Worm (Caenorhabditis elegans) whole organism, L3 larva: ENCODE results near the gene str-238.
A peak's percentile ranks its signal among the peaks of the same experiment; 100 is the strongest.

ENCODE experiments used
- R02D3.7 ChIP-seq: fragments of 150-350 bp; optimal IDR thresholded peaks from 2 replicates; lab custom pipeline; 2014; ENCODE audit warnings: missing biosample characterization, missing genetic modification characterization
- aly-2 ChIP-seq: fragments of 150-350 bp; optimal IDR thresholded peaks from 2 replicates; lab custom pipeline; 2014; ENCODE audit warnings: missing biosample characterization, missing genetic modification characterization
- ama-1 ChIP-seq: fragments of 150-350 bp; optimal IDR thresholded peaks from 2 replicates; lab custom pipeline; 2018
- ceh-16 ChIP-seq: sonication (generic microtip); optimal IDR thresholded peaks from 2 replicates; lab custom pipeline; 2017; ENCODE audit warnings: missing biosample characterization, missing genetic modification characterization
- ceh-28 ChIP-seq: fragments of 150-350 bp; optimal IDR thresholded peaks from 2 replicates; lab custom pipeline; 2014; ENCODE audit warnings: missing biosample characterization, missing genetic modification reagents, missing genetic modification characterization
- ceh-82 ChIP-seq: fragments of 150-350 bp; optimal IDR thresholded peaks from 2 replicates; lab custom pipeline; 2014; ENCODE audit warnings: missing biosample characterization, missing genetic modification characterization
- ceh-9 ChIP-seq: sonication (generic microtip); optimal IDR thresholded peaks from 2 replicates; lab custom pipeline; 2018; ENCODE audit warnings: missing biosample characterization, missing genetic modification characterization
- daf-12 ChIP-seq: fragments of 150-350 bp; optimal IDR thresholded peaks from 2 replicates; lab custom pipeline; 2014; ENCODE audit warnings: missing biosample characterization, missing genetic modification reagents, missing genetic modification characterization
- egl-27 ChIP-seq: sonication (generic microtip); optimal IDR thresholded peaks from 4 replicates; lab custom pipeline; 2017; ENCODE audit warnings: missing biosample characterization, missing genetic modification reagents, missing genetic modification characterization
- egl-5 ChIP-seq: fragments of 150-350 bp; optimal IDR thresholded peaks from 2 replicates; lab custom pipeline; 2017; ENCODE audit warnings: missing biosample characterization, missing genetic modification reagents, missing genetic modification characterization, inconsistent platforms
- elt-1 ChIP-seq: fragments of 150-350 bp; optimal IDR thresholded peaks from 2 replicates; lab custom pipeline; 2014; ENCODE audit warnings: missing biosample characterization, missing genetic modification characterization
- elt-2 ChIP-seq: sonication (generic microtip); optimal IDR thresholded peaks from 2 replicates; lab custom pipeline; 2016; ENCODE audit warnings: missing genetic modification reagents, mild to moderate bottlenecking, missing genetic modification characterization, missing compliant biosample characterization
- elt-3 ChIP-seq, 3 experiments: fragments of 150-350 bp in 1 of 3; sonication (generic microtip) in 2 of 3; optimal IDR thresholded peaks; 2 replicates in 2 of 3; 4 replicates in 1 of 3; lab custom pipeline; 2014 to 2017; ENCODE audit warnings: missing biosample characterization in 3 of 3, missing genetic modification characterization in 3 of 3
- eor-1 ChIP-seq, 2 experiments: fragments of 150-350 bp; optimal IDR thresholded peaks; 2 replicates each; lab custom pipeline; 2014 to 2018; ENCODE audit warnings: missing biosample characterization in 2 of 2, missing genetic modification characterization in 2 of 2
- fkh-2 ChIP-seq: fragments of 150-350 bp; optimal IDR thresholded peaks from 2 replicates; lab custom pipeline; 2014; ENCODE audit warnings: missing biosample characterization, missing genetic modification reagents, missing genetic modification characterization
- fos-1 ChIP-seq: fragments of 150-350 bp; optimal IDR thresholded peaks from 2 replicates; lab custom pipeline; 2014; ENCODE audit warnings: missing biosample characterization, missing genetic modification characterization
- hmg-11 ChIP-seq: sonication (generic microtip); optimal IDR thresholded peaks from 2 replicates; lab custom pipeline; 2016; ENCODE audit warnings: missing genetic modification characterization, missing compliant biosample characterization
- jun-1 ChIP-seq: fragments of 150-350 bp; optimal IDR thresholded peaks from 2 replicates; lab custom pipeline; 2014; ENCODE audit warnings: missing biosample characterization, missing genetic modification reagents, missing genetic modification characterization
- lin-15B ChIP-seq: fragments of 150-350 bp; optimal IDR thresholded peaks from 2 replicates; lab custom pipeline; 2014; ENCODE audit warnings: missing biosample characterization, missing genetic modification characterization
- lin-39 ChIP-seq: fragments of 150-350 bp; optimal IDR thresholded peaks from 2 replicates; lab custom pipeline; 2018; ENCODE audit warnings: missing biosample characterization, missing genetic modification reagents, missing genetic modification characterization
- lsy-12 ChIP-seq: sonication (generic microtip); optimal IDR thresholded peaks from 2 replicates; lab custom pipeline; 2016; ENCODE audit warnings: mild to moderate bottlenecking, missing genetic modification characterization, missing compliant biosample characterization
- mdl-1 ChIP-seq: fragments of 150-350 bp; optimal IDR thresholded peaks from 2 replicates; lab custom pipeline; 2014; ENCODE audit warnings: missing biosample characterization, missing genetic modification characterization
- nfya-1 ChIP-seq: sonication (generic microtip); optimal IDR thresholded peaks from 2 replicates; lab custom pipeline; 2017; ENCODE audit warnings: missing genetic modification characterization, mild to moderate bottlenecking, missing compliant biosample characterization, antibody characterized with exemption, moderate library complexity; ENCODE audit not compliant: insufficient read depth
- nhr-23 ChIP-seq: fragments of 150-350 bp; optimal IDR thresholded peaks from 2 replicates; lab custom pipeline; 2014; ENCODE audit warnings: missing biosample characterization, missing genetic modification reagents, missing genetic modification characterization
- nhr-237 ChIP-seq: fragments of 150-350 bp; optimal IDR thresholded peaks from 2 replicates; lab custom pipeline; 2014; ENCODE audit warnings: missing biosample characterization, missing genetic modification characterization
- nhr-25 ChIP-seq: sonication (generic microtip); optimal IDR thresholded peaks from 2 replicates; lab custom pipeline; 2017; ENCODE audit warnings: missing biosample characterization, missing genetic modification characterization
- nhr-28 ChIP-seq: fragments of 150-350 bp; optimal IDR thresholded peaks from 2 replicates; lab custom pipeline; 2014; ENCODE audit warnings: missing biosample characterization, missing genetic modification characterization
- nhr-43 ChIP-seq: sonication (generic microtip); optimal IDR thresholded peaks from 2 replicates; lab custom pipeline; 2016; ENCODE audit warnings: mild to moderate bottlenecking, missing genetic modification characterization, missing compliant biosample characterization; ENCODE audit not compliant: poor library complexity, severe bottlenecking
- nhr-67 ChIP-seq: fragments of 150-350 bp; optimal IDR thresholded peaks from 2 replicates; lab custom pipeline; 2014; ENCODE audit warnings: missing biosample characterization, missing genetic modification characterization
- nhr-76 ChIP-seq: fragments of 150-350 bp; sonication (generic microtip); optimal IDR thresholded peaks from 5 replicates; lab custom pipeline; 2014; ENCODE audit warnings: missing biosample characterization, missing genetic modification characterization
- nhr-77 ChIP-seq: fragments of 150-350 bp; optimal IDR thresholded peaks from 2 replicates; lab custom pipeline; 2014; ENCODE audit warnings: missing biosample characterization, missing genetic modification characterization
- pha-4 ChIP-seq: fragments of 150-350 bp; optimal IDR thresholded peaks from 2 replicates; lab custom pipeline; 2014; ENCODE audit warnings: missing biosample characterization, missing genetic modification reagents, missing genetic modification characterization
- sea-2 ChIP-seq: fragments of 150-350 bp; sonication (generic microtip); optimal IDR thresholded peaks from 4 replicates; lab custom pipeline; 2014; ENCODE audit warnings: missing biosample characterization, missing genetic modification reagents, missing genetic modification characterization
- skn-1 ChIP-seq: fragments of 150-350 bp; optimal IDR thresholded peaks from 2 replicates; lab custom pipeline; 2014; ENCODE audit warnings: missing biosample characterization, missing genetic modification characterization
- snpc-4 ChIP-seq: fragments of 150-350 bp; optimal IDR thresholded peaks from 2 replicates; lab custom pipeline; 2014; ENCODE audit warnings: missing biosample characterization, missing genetic modification characterization
- tbx-2 ChIP-seq: sonication (generic microtip); optimal IDR thresholded peaks from 2 replicates; lab custom pipeline; 2016; ENCODE audit warnings: mild to moderate bottlenecking, missing genetic modification characterization, missing compliant biosample characterization
- unc-39 ChIP-seq: sonication (generic microtip); optimal IDR thresholded peaks from 4 replicates; lab custom pipeline; 2017; ENCODE audit warnings: missing biosample characterization, missing genetic modification characterization
- unc-62 ChIP-seq: fragments of 150-350 bp; sonication (generic microtip); optimal IDR thresholded peaks from 4 replicates; lab custom pipeline; 2014; ENCODE audit warnings: missing biosample characterization, missing genetic modification reagents, missing genetic modification characterization
- zag-1 ChIP-seq: fragments of 150-350 bp; optimal IDR thresholded peaks from 2 replicates; lab custom pipeline; 2014; ENCODE audit warnings: missing biosample characterization, missing genetic modification characterization
- ztf-11 ChIP-seq: fragments of 150-350 bp; optimal IDR thresholded peaks from 2 replicates; lab custom pipeline; 2014; ENCODE audit warnings: missing biosample characterization, missing genetic modification characterization

The str-238 gene

ce11 chrV:723895-724352, 40.9 kb upstream of the str-238 start, which contains the start of gene fbxb-72 (continued):
- TF ChIP-seq zag-1 (tag; lab: Kevin White, UChicago) (no peak), snpc-4 (tag; lab: Kevin White, UChicago) (no peak), egl-27 (tag; lab: Kevin White, UChicago) (no peak), unc-62 (GFP tag; lab: Kevin White, UChicago) (no peak), sea-2 (GFP tag; lab: Kevin White, UChicago) (no peak), elt-2 (peak; percentile 76), ceh-28 (tag; lab: Kevin White, UChicago) (no peak), mdl-1 (tag; lab: Kevin White, UChicago) (no peak), nhr-237 (tag; lab: Kevin White, UChicago) (no peak), lin-39 (tag; lab: Kevin White, UChicago) (peak; percentile 37), R02D3.7 (tag; lab: Kevin White, UChicago) (peak; percentile 24), tbx-2 (tag; lab: Kevin White, UChicago) (peak; percentile 85), nhr-67 (peak; percentile 14)
- TF ChIP-seq, all 47 proteins: peak for 22

- TF ChIP-seq fkh-2: no peak
- peak; percentile 8 for TF ChIP-seq skn-1 (tag; lab: Kevin White, UChicago)
- TF ChIP-seq nhr-25: no peak
- TF ChIP-seq lsy-12 (tag; lab: Kevin White, UChicago): no peak
- no peak for TF ChIP-seq sea-2 (GFP tag; lab: Kevin White, UChicago)
- TF ChIP-seq egl-27 (tag; lab: Kevin White, UChicago): no peak
- no peak for TF ChIP-seq hmg-11 (tag; lab: Kevin White, UChicago)
- TF ChIP-seq nhr-43 (tag; lab: Kevin White, UChicago): no peak
- no peak for TF ChIP-seq daf-12 (tag; lab: Kevin White, UChicago)
- TF ChIP-seq tbx-2 (tag; lab: Kevin White, UChicago): no peak
- TF ChIP-seq nhr-237 (tag; lab: Kevin White, UChicago): no peak
- no peak for TF ChIP-seq ztf-11
- peak; percentile 97 for TF ChIP-seq ama-1 (lab: Kevin White, UChicago)
- TF ChIP-seq, all 47 proteins: peak for 2
These were observed 40.4 kb upstream of the str-238 start for ce11 chrV:724470-724890.

- peak; percentile 27 for TF ChIP-seq pha-4 (tag; lab: Kevin White, UChicago)
- TF ChIP-seq hmg-11 (tag; lab: Kevin White, UChicago): no peak
- TF ChIP-seq fkh-2: no peak
- TF ChIP-seq nhr-77 (tag; lab: Kevin White, UChicago): no peak
- no peak for TF ChIP-seq aly-2 (tag; lab: Kevin White, UChicago)
- TF ChIP-seq ama-1 (lab: Kevin White, UChicago): peak; percentile 92
- TF ChIP-seq lin-15B (tag; lab: Kevin White, UChicago): no peak
- peak; percentile 58 for TF ChIP-seq nhr-43 (tag; lab: Kevin White, UChicago)
- TF ChIP-seq lin-39 (tag; lab: Kevin White, UChicago): peak; percentile 39
- no peak for TF ChIP-seq lsy-12 (tag; lab: Kevin White, UChicago)
- no peak for TF ChIP-seq unc-39
- TF ChIP-seq nhr-25: peak; percentile 12
- no peak for TF ChIP-seq nhr-76 (tag; lab: Kevin White, UChicago)
- TF ChIP-seq eor-1 (tag; optimal IDR thresholded peaks at IDR 0.05; lab: Kevin White, UChicago): no peak
These were observed 39.7 kb upstream of the str-238 start for ce11 chrV:724946-725806.

- TF ChIP-seq ama-1 (lab: Kevin White, UChicago) (peak; percentile 82), ceh-9 (tag; lab: Kevin White, UChicago) (no peak), fos-1 (tag; lab: Kevin White, UChicago) (no peak), pha-4 (tag; lab: Kevin White, UChicago) (no peak), nhr-43 (tag; lab: Kevin White, UChicago) (peak; percentile 24), ceh-28 (tag; lab: Kevin White, UChicago) (no peak), elt-3 (tag; optimal IDR thresholded peaks at IDR 0.05; lab: Kevin White, UChicago) (peak in 1 of 3 experiments; percentile 53), elt-1 (tag; lab: Kevin White, UChicago) (no peak), lin-15B (tag; lab: Kevin White, UChicago) (no peak), egl-5 (tag; lab: Kevin White, UChicago) (no peak), nhr-23 (tag; lab: Kevin White, UChicago) (peak; percentile 5), skn-1 (tag; lab: Kevin White, UChicago) (no peak), nhr-237 (tag; lab: Kevin White, UChicago) (no peak), ceh-82 (tag; lab: Kevin White, UChicago) (no peak), ceh-16 (tag; lab: Kevin White, UChicago) (no peak), snpc-4 (tag; lab: Kevin White, UChicago) (no peak), hmg-11 (tag; lab: Kevin White, UChicago) (no peak), daf-12 (tag; lab: Kevin White, UChicago) (no peak), unc-62 (GFP tag; lab: Kevin White, UChicago) (no peak), nfya-1 (tag; lab: Kevin White, UChicago) (peak; percentile 18), mdl-1 (tag; lab: Kevin White, UChicago) (no peak), elt-2 (no peak), nhr-28 (tag; lab: Kevin White, UChicago) (no peak), R02D3.7 (tag; lab: Kevin White, UChicago) (no peak), lin-39 (tag; lab: Kevin White, UChicago) (peak; percentile 38), jun-1 (no peak)
These were observed 38.8 kb upstream of the str-238 start for ce11 chrV:725807-726572.
